Fruit fly (Drosophila melanogaster) whole organism, adult: ENCODE results near the gene Orct.

Source experiments
- CG11617 ChIP-seq: fragments of 200-800 bp; sonication (Bioruptor generic); optimal IDR thresholded peaks from 2 replicates; lab custom pipeline; 2017; ENCODE audit warnings: mild to moderate bottlenecking, missing biosample characterization, missing genetic modification reagents, missing genetic modification characterization
- CG12768 ChIP-seq: fragments of 200-800 bp; sonication (Bioruptor generic); optimal IDR thresholded peaks from 2 replicates; lab custom pipeline; 2017; ENCODE audit warnings: missing biosample characterization, missing genetic modification characterization, mild to moderate bottlenecking, moderate library complexity, missing genetic modification reagents
- CG14711 ChIP-seq: fragments of 200-800 bp; sonication (Bioruptor generic); optimal IDR thresholded peaks from 2 replicates; lab custom pipeline; 2018; ENCODE audit warnings: missing biosample characterization, mild to moderate bottlenecking, missing genetic modification characterization, moderate library complexity
- CG1620 ChIP-seq: fragments of 200-800 bp; sonication (Bioruptor generic); optimal IDR thresholded peaks from 2 replicates; lab custom pipeline; 2016; ENCODE audit warnings: missing biosample characterization, missing genetic modification characterization
- CG33017 ChIP-seq: fragments of 200-800 bp; sonication (Bioruptor generic); optimal IDR thresholded peaks from 2 replicates; lab custom pipeline; 2018; ENCODE audit warnings: missing biosample characterization, mild to moderate bottlenecking, missing genetic modification characterization, moderate library complexity
- CG5204 ChIP-seq: fragments of 200-800 bp; sonication (Bioruptor generic); optimal IDR thresholded peaks from 2 replicates; lab custom pipeline; 2016; ENCODE audit warnings: missing biosample characterization, missing genetic modification characterization
- CG7045 ChIP-seq: fragments of 200-800 bp; sonication (Bioruptor generic); optimal IDR thresholded peaks from 2 replicates; lab custom pipeline; 2017; ENCODE audit warnings: missing biosample characterization, mild to moderate bottlenecking, missing genetic modification characterization
- CG7101 ChIP-seq: fragments of 200-800 bp; sonication (Bioruptor generic); optimal IDR thresholded peaks from 2 replicates; lab custom pipeline; 2018; ENCODE audit warnings: missing biosample characterization, mild to moderate bottlenecking, missing genetic modification characterization, moderate library complexity
- Clk ChIP-seq: fragments of 200-800 bp; sonication (Bioruptor generic); optimal IDR thresholded peaks from 2 replicates; lab custom pipeline; 2017; ENCODE audit warnings: missing biosample characterization, missing genetic modification characterization
- Crg-1 ChIP-seq: fragments of 200-800 bp; sonication (Bioruptor generic); optimal IDR thresholded peaks from 2 replicates; lab custom pipeline; 2016; ENCODE audit warnings: missing biosample characterization, missing genetic modification characterization
- Hr96 ChIP-seq: fragments of 200-800 bp; sonication (Bioruptor generic); optimal IDR thresholded peaks from 2 replicates; lab custom pipeline; 2016; ENCODE audit warnings: missing biosample characterization, missing genetic modification characterization
- Mnt ChIP-seq: fragments of 200-800 bp; sonication (Bioruptor generic); optimal IDR thresholded peaks from 2 replicates; lab custom pipeline; 2016; ENCODE audit warnings: missing biosample characterization, mild to moderate bottlenecking, missing genetic modification characterization
- bab1 ChIP-seq: fragments of 200-800 bp; sonication (Bioruptor generic); optimal IDR thresholded peaks from 3 replicates; lab custom pipeline; 2019; ENCODE audit warnings: missing biosample characterization, mild to moderate bottlenecking, missing genetic modification characterization, moderate library complexity
- cic ChIP-seq: fragments of 200-800 bp; sonication (Bioruptor generic); optimal IDR thresholded peaks from 2 replicates; lab custom pipeline; 2017; ENCODE audit warnings: missing biosample characterization, mild to moderate bottlenecking, missing genetic modification characterization, moderate library complexity
- cnc ChIP-seq, 2 experiments: fragments of >200 bp; optimal IDR thresholded peaks; 2 replicates each; lab custom pipeline; 2017
- kay ChIP-seq: fragments of 200-800 bp; sonication (Bioruptor generic); peaks from one replicate; lab custom pipeline; 2016; ENCODE audit warnings: missing biosample characterization, missing genetic modification characterization, borderline replicate concordance
- ovo ChIP-seq: fragments of 200-800 bp; sonication (Bioruptor generic); optimal IDR thresholded peaks from 2 replicates; lab custom pipeline; 2016; ENCODE audit warnings: missing biosample characterization, missing genetic modification characterization
- pad ChIP-seq: fragments of 200-800 bp; sonication (Bioruptor generic); optimal IDR thresholded peaks from 3 replicates; lab custom pipeline; 2017; ENCODE audit warnings: missing biosample characterization, missing genetic modification characterization, mild to moderate bottlenecking, moderate library complexity, missing genetic modification reagents
- tj ChIP-seq: fragments of 200-800 bp; sonication (Bioruptor generic); optimal IDR thresholded peaks from 3 replicates; lab custom pipeline; 2017; ENCODE audit warnings: missing biosample characterization, mild to moderate bottlenecking, missing genetic modification characterization, moderate library complexity
- toe ChIP-seq: fragments of 200-800 bp; sonication (Bioruptor generic); optimal IDR thresholded peaks from 2 replicates; lab custom pipeline; 2016; ENCODE audit warnings: missing biosample characterization, missing genetic modification characterization

Orct gene

DNA sequence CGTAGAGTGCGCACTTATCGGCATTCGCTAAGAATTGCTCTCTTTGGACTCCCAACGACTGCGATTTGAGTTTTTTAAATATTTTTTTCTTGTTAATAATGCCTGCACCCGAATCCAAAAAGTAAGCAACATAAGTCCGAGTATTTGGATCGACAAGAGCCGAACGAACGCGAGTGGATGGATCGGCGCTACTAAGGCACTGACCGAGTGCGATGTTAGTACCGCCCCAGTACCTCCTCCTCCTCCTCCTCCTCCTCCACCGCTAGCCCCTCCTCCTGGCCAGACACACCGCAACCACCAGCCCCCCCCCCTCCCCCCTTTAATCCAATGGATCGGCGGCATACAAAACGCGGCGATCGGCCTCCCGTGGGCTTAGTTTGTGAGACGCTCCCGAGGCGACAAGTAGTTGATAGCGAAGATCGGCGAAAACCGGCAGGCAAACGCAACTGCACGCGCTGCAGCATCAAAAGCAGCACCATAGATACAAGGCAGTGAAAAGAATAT lies 7.6 kb downstream of the Orct start, which contains the start of gene CG6356:
Gene CG6356 (plus strand): TSS at position 374 of the 504 bp plus-strand sequence.
- TF ChIP-seq ovo (GFP tag; lab: Kevin White, UChicago): no peak
- peak; percentile 63 for TF ChIP-seq CG12768 (GFP tag; lab: Kevin White, UChicago)
- no peak for TF ChIP-seq toe (GFP tag; lab: Kevin White, UChicago)

DNA sequence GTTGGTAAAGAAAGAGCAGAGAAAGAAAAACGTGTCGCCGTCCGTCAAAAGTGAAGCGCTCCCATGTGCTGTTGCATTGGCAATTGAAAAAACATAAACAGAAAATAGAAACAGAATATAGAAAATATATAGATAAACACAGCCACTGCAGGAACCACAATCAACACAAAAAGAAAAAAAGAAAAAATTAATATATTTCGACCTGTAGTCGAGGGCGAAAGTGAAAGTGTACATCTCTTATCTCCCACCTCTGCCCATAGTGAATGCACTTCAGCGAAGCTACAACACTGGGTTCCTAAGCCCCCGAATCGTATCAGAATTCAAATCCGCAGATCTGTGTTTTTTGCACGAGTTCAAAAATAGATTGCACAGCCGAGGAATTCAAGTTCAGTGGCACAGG lies 8.1 kb downstream of the Orct start:
- TF ChIP-seq CG5204: no peak
- no peak for TF ChIP-seq CG11617
- no peak for TF ChIP-seq CG12768 (GFP tag; lab: Kevin White, UChicago)
- no peak for TF ChIP-seq CG7045 (GFP tag; lab: Kevin White, UChicago)
- TF ChIP-seq CG33017 (tag; lab: Kevin White, UChicago): no peak
- no peak for TF ChIP-seq pad (GFP tag; lab: Kevin White, UChicago)
- no peak for TF ChIP-seq Mnt (GFP tag; lab: Kevin White, UChicago)
- no peak for TF ChIP-seq cic (GFP tag; lab: Kevin White, UChicago)
- TF ChIP-seq CG1620: no peak
- no peak for TF ChIP-seq cnc (optimal IDR thresholded peaks at IDR 0.05; lab: Kevin White, UChicago)
- no peak for TF ChIP-seq tj (GFP tag; lab: Kevin White, UChicago)
- no peak for TF ChIP-seq CG14711
- no peak for TF ChIP-seq kay (GFP tag; lab: Kevin White, UChicago)
- TF ChIP-seq toe (GFP tag; lab: Kevin White, UChicago): no peak
- TF ChIP-seq Clk: no peak
- no peak for TF ChIP-seq CG7101 (tag; lab: Kevin White, UChicago)

DNA sequence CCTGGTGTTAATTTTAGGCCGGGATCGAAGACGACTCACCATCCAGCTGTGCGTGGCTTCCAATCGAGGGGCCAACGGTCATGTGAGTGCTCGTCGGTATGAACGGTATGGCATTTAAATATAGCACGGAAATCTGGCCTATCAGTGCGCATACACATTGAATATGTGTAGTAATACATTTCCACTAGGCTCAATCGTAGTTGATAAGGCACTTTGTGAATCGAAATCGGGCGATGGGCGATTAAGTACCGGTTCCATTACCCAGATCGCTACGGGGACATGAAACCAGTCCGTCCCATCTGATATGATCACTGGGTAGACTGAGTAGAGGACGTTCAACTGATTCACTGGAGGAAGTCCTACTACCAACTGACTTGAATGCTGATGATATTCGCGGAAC lies 9.4 kb downstream of the Orct start:
- peak; percentile 52 for TF ChIP-seq cic (GFP tag; lab: Kevin White, UChicago)
- no peak for TF ChIP-seq CG12768 (GFP tag; lab: Kevin White, UChicago)

DNA sequence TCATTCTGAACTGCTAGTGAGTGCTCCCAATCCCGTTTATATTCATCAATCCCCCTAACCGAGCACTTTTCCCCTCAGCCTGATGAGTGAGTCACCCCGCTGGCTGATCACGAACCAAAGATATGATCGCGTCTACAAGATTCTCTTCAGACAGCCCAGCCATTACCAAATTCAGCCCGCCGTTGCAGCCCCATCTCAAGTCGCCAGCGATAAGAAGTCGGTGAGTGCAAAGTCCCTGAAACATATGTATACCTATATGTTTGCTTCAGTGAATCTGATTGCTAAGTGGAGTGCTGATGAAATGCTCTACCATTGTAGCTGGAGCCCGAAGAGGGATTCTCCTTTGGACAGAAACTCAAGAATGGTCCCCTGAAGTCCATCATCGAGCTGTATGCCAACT lies 11.1 kb downstream of the Orct start:
- TF ChIP-seq CG14711: no peak
- TF ChIP-seq pad (GFP tag; lab: Kevin White, UChicago): no peak
- no peak for TF ChIP-seq CG5204
- TF ChIP-seq Mnt (GFP tag; lab: Kevin White, UChicago): no peak
- no peak for TF ChIP-seq CG11617
- no peak for TF ChIP-seq ovo (GFP tag; lab: Kevin White, UChicago)
- TF ChIP-seq Hr96 (GFP tag; lab: Kevin White, UChicago): no peak
- TF ChIP-seq cic (GFP tag; lab: Kevin White, UChicago): no peak
- no peak for TF ChIP-seq Clk
- TF ChIP-seq CG12768 (GFP tag; lab: Kevin White, UChicago): no peak
- TF ChIP-seq cnc (optimal IDR thresholded peaks at IDR 0.05; lab: Kevin White, UChicago): no peak
- no peak for TF ChIP-seq tj (GFP tag; lab: Kevin White, UChicago)
- TF ChIP-seq CG1620: no peak
- TF ChIP-seq CG33017 (tag; lab: Kevin White, UChicago): no peak
- no peak for TF ChIP-seq bab1
- TF ChIP-seq Crg-1 (GFP tag; lab: Kevin White, UChicago): no peak
- no peak for TF ChIP-seq kay (GFP tag; lab: Kevin White, UChicago)
- TF ChIP-seq CG7045 (GFP tag; lab: Kevin White, UChicago): no peak

DNA sequence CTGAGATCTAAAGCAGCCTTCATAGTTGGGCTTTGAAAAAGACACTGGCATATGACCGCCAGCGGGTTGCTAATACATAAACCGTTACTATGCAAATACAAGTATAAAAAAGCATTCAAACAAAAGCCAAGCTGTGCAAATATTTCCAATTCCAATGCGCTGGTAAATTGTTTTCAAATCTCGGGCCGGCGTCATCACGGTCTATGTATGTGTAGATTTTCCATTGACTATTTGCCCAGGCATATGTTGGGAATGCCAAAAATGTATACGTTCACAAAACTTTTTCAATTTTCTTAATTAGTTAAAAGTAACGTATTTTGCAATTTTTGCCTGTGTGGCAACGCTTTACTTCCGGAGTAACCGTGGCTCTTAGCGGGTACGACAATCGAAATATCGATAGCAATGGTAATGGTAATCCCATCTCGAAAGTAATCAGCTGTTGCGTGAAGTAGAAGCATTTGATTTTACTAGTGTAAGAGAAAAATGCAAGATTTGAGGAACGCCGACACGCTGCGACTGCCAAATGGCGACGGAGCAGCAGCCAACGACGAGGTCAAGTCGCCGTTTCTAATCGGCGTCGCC lies 13.8 kb downstream of the Orct start, which contains the start of the genes CG34290 and Uck:
Gene CG34290 (minus strand): TSS at position 51 of the 582 bp plus-strand sequence.
Gene Uck (plus strand): TSS at position 405 of the 582 bp plus-strand sequence.
- TF ChIP-seq kay (GFP tag; lab: Kevin White, UChicago) (no peak), Hr96 (GFP tag; lab: Kevin White, UChicago) (peak; percentile 52), CG7045 (GFP tag; lab: Kevin White, UChicago) (peak; percentile 69), cic (GFP tag; lab: Kevin White, UChicago) (peak; percentile 37), CG33017 (tag; lab: Kevin White, UChicago) (peak; percentile 43), Clk (peak; percentile 12), bab1 (peak; percentile 87), CG14711 (peak; percentile 70), toe (GFP tag; lab: Kevin White, UChicago) (no peak), CG11617 (peak; percentile 70), CG5204 (no peak), Mnt (GFP tag; lab: Kevin White, UChicago) (peak; percentile 47), ovo (GFP tag; lab: Kevin White, UChicago) (peak; percentile 57), CG7101 (tag; lab: Kevin White, UChicago) (peak; percentile 69), Crg-1 (GFP tag; lab: Kevin White, UChicago) (peak; percentile 72), CG12768 (GFP tag; lab: Kevin White, UChicago) (peak; percentile 76), CG1620 (peak; percentile 50), cnc (optimal IDR thresholded peaks at IDR 0.05; lab: Kevin White, UChicago) (no peak), pad (GFP tag; lab: Kevin White, UChicago) (peak; percentile 61), tj (GFP tag; lab: Kevin White, UChicago) (peak; percentile 10)

DNA sequence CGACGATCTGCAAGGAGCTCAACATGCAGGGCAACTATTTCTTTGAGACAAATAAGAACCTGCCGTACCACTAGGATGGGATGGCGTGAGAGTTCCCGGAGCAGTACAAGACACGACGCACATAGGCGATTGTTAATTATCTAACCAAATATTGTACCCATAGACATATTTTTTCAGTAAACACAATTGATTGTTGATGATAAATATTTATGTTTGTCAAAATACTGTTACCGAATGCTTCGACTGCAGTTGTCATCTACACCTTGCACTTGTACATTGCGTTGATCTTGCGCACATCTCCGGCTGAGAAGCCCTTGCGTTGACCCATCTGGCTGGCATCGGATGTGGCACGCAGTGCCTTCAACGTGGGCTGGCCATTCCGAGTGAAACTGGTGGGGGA lies 17.1 kb downstream of the Orct start:
- no peak for TF ChIP-seq tj (GFP tag; lab: Kevin White, UChicago)
- no peak for TF ChIP-seq pad (GFP tag; lab: Kevin White, UChicago)
- TF ChIP-seq CG7101 (tag; lab: Kevin White, UChicago): no peak
- no peak for TF ChIP-seq CG11617
- no peak for TF ChIP-seq Clk
- no peak for TF ChIP-seq CG5204
- no peak for TF ChIP-seq bab1
- no peak for TF ChIP-seq Crg-1 (GFP tag; lab: Kevin White, UChicago)
- no peak for TF ChIP-seq cic (GFP tag; lab: Kevin White, UChicago)
- no peak for TF ChIP-seq Hr96 (GFP tag; lab: Kevin White, UChicago)
- TF ChIP-seq CG7045 (GFP tag; lab: Kevin White, UChicago): no peak
